Worm (Caenorhabditis elegans): ENCODE measurements around the gene pag-3.

DNA sequence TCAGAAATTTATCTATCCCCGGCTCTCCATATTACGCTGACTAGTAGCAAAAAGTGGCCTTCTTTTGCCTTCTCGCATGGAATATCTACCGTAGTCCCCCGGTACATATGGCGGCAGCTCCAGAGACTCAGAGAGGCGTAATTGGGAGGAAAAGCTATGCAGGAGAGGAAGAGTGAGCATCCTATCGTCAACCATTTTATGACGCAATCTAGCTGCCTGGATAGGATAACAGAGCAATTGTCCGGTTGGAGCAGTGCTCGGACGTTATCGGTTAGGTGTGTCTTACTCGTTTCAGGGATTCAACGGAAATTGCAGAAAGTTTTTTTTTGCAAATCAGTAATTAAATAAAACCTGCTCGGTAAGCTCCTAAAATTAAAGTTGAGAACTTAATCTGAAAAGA lies 2.7 kb upstream of the pag-3 start:
- TF ChIP-seq ZK185.1 (tag; optimal IDR thresholded peaks at IDR 0.05; ENCODE audit: poor library complexity, severe bottlenecking) (no peak), F37B4.10 (GFP tag; IDR thresholded peaks at IDR 0.05) (no peak), mel-28 (tag; optimal IDR thresholded peaks at IDR 0.05; ENCODE audit: borderline replicate concordance) (no peak)
